Worm (Caenorhabditis elegans) whole organism, young adult: ENCODE measurements around the gene acl-12.

Experiments
- B0019.2 ChIP-seq: fragments of 200-800 bp; sonication (Bioruptor generic); conservative IDR thresholded peaks from 2 replicates; pipeline ENCODE4 v1.3.6; 2022; ENCODE audit warnings: missing genetic modification reagents, missing genetic modification characterization, missing compliant biosample characterization
- F57A8.1 ChIP-seq: fragments of 200-800 bp; sonication (Bioruptor generic); optimal IDR thresholded peaks from 2 replicates; lab custom pipeline; 2018; ENCODE audit warnings: mild to moderate bottlenecking, missing genetic modification characterization, moderate library complexity, missing compliant biosample characterization
- bed-1 ChIP-seq: fragments of 200-800 bp; sonication (Bioruptor generic); IDR thresholded peaks from 2 replicates; pipeline ENCODE4 v1.3.6; 2022; ENCODE audit warnings: missing genetic modification reagents, missing genetic modification characterization, missing compliant biosample characterization
- dpl-1 ChIP-seq: fragments of 150-350 bp; optimal IDR thresholded peaks from 2 replicates; lab custom pipeline; 2014; ENCODE audit warnings: missing biosample characterization, missing genetic modification reagents, missing genetic modification characterization
- nfya-1 ChIP-seq: sonication (generic microtip); optimal IDR thresholded peaks from 2 replicates; lab custom pipeline; 2017; ENCODE audit warnings: antibody characterized with exemption, missing compliant biosample characterization, missing genetic modification characterization, borderline replicate concordance; ENCODE audit not compliant: insufficient read depth
- rcor-1 ChIP-seq: fragments of 200-800 bp; sonication (Bioruptor generic); IDR thresholded peaks from 2 replicates; pipeline ENCODE4 v1.3.6; 2022; ENCODE audit warnings: missing genetic modification reagents, missing genetic modification characterization, missing compliant biosample characterization
- sdz-38 ChIP-seq: sonication (generic microtip); optimal IDR thresholded peaks from 2 replicates; lab custom pipeline; 2016; ENCODE audit warnings: missing genotype, missing genetic modification characterization, missing compliant biosample characterization
- snpc-4 ChIP-seq, 5 experiments: fragments of 150-350 bp in 1 of 5; sonication (generic microtip) in 4 of 5; optimal IDR thresholded peaks; 2 replicates each; lab custom pipeline; 2014 to 2018; ENCODE audit warnings: missing genetic modification characterization in 5 of 5, missing biosample characterization in 3 of 5, antibody characterized with exemption in 2 of 5, mild to moderate bottlenecking in 2 of 5, missing compliant biosample characterization in 2 of 5, missing genotype in 2 of 5, moderate library complexity in 2 of 5, missing genetic modification reagents in 1 of 5
- ztf-28 ChIP-seq: fragments of 200-800 bp; sonication (Bioruptor generic); IDR thresholded peaks from 2 replicates; pipeline ENCODE4 v1.3.6; 2022; ENCODE audit warnings: missing genetic modification reagents, missing genetic modification characterization, missing compliant biosample characterization

DNA sequence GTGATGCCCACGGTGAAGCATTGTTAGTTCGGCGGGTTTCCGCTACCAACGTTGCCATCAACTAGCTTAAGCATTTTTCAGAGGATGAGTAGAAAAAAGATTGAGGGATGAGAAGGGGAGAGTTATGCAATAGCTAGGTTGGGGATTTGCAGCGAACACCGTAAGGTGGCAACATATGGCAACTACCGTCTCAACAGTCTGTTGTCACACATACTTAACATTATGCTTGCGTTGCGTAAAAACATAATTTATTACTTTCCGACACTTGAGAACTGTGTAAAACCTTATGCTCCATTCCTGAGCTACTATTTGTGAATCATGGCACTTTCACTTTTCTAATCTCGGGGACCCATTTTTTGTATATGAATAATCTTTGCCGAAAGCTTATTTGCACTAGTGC is 24.3 kb upstream of the acl-12 start:
- TF ChIP-seq dpl-1 (no peak), F57A8.1 (GFP tag; lab: Kevin White, UChicago) (no peak), bed-1 (no peak), rcor-1 (GFP tag; lab: Robert Waterston, UW) (no peak), nfya-1 (tag; lab: Kevin White, UChicago) (no peak), ztf-28 (GFP tag; lab: Robert Waterston, UW) (no peak), B0019.2 (no peak), snpc-4 (GFP tag; optimal IDR thresholded peaks at IDR 0.05; lab: Kevin White, UChicago) (no peak), snpc-4 (tag; optimal IDR thresholded peaks at IDR 0.05; lab: Kevin White, UChicago) (no peak), sdz-38 (tag; lab: Kevin White, UChicago) (no peak)
